Worm (Caenorhabditis elegans) whole organism, L2 larva: Measurements from ENCODE around the gene sre-48.

Experiments used
- C34F6.9 ChIP-seq: fragments of 150-350 bp; optimal IDR thresholded peaks from 2 replicates; lab custom pipeline; 2014; ENCODE audit warnings: missing biosample characterization, missing genetic modification characterization
- Y55F3AM.14 ChIP-seq: fragments of 200-800 bp; sonication (Bioruptor generic); optimal IDR thresholded peaks from 2 replicates; lab custom pipeline; 2018; ENCODE audit warnings: mild to moderate bottlenecking, missing genetic modification characterization, missing compliant biosample characterization
- aly-2 ChIP-seq: fragments of 150-350 bp; optimal IDR thresholded peaks from 2 replicates; lab custom pipeline; 2014; ENCODE audit warnings: missing biosample characterization, missing genetic modification characterization
- blmp-1 ChIP-seq: sonication (generic microtip); optimal IDR thresholded peaks from 2 replicates; lab custom pipeline; 2017; ENCODE audit warnings: missing genetic modification characterization, mild to moderate bottlenecking, missing compliant biosample characterization, antibody characterized with exemption, moderate library complexity; ENCODE audit not compliant: insufficient read depth
- ceh-16 ChIP-seq: fragments of 150-350 bp; optimal IDR thresholded peaks from 2 replicates; lab custom pipeline; 2014; ENCODE audit warnings: missing biosample characterization, missing genetic modification characterization
- ceh-82 ChIP-seq: fragments of 150-350 bp; optimal IDR thresholded peaks from 2 replicates; lab custom pipeline; 2014; ENCODE audit warnings: missing biosample characterization, missing genetic modification characterization
- crh-2 ChIP-seq: sonication (generic microtip); optimal IDR thresholded peaks from 2 replicates; lab custom pipeline; 2017; ENCODE audit warnings: missing biosample characterization, missing genetic modification characterization
- dmd-4 ChIP-seq: sonication (generic microtip); optimal IDR thresholded peaks from 2 replicates; lab custom pipeline; 2017; ENCODE audit warnings: missing biosample characterization, missing genetic modification characterization
- elt-3 ChIP-seq: sonication (generic microtip); optimal IDR thresholded peaks from 2 replicates; lab custom pipeline; 2017; ENCODE audit warnings: missing biosample characterization, missing genetic modification characterization
- fos-1 ChIP-seq: fragments of 150-350 bp; optimal IDR thresholded peaks from 2 replicates; lab custom pipeline; 2014; ENCODE audit warnings: missing biosample characterization, missing genetic modification characterization
- gmeb-1 ChIP-seq: fragments of 150-350 bp; optimal IDR thresholded peaks from 2 replicates; lab custom pipeline; 2014; ENCODE audit warnings: missing biosample characterization, missing genetic modification characterization
- lin-11 ChIP-seq: fragments of 150-350 bp; sonication (generic microtip); optimal IDR thresholded peaks from 2 replicates; lab custom pipeline; 2014; ENCODE audit warnings: missing biosample characterization, missing genetic modification characterization, inconsistent platforms, mixed read lengths
- lin-39 ChIP-seq: fragments of 150-350 bp; optimal IDR thresholded peaks from 2 replicates; lab custom pipeline; 2014; ENCODE audit warnings: missing biosample characterization, missing genetic modification reagents, missing genetic modification characterization
- mbf-1 ChIP-seq: sonication (generic microtip); optimal IDR thresholded peaks from 2 replicates; lab custom pipeline; 2017; ENCODE audit warnings: missing biosample characterization, missing genetic modification characterization
- mdl-1 ChIP-seq, 2 experiments: fragments of 150-350 bp in 1 of 2; sonication (generic microtip) in 1 of 2; optimal IDR thresholded peaks; 2 replicates each; lab custom pipeline; 2017; ENCODE audit warnings: missing biosample characterization in 2 of 2, missing genetic modification characterization in 2 of 2
- nhr-11 ChIP-seq: fragments of 150-350 bp; optimal IDR thresholded peaks from 2 replicates; lab custom pipeline; 2014; ENCODE audit warnings: missing biosample characterization, missing genetic modification characterization
- nhr-12 ChIP-seq: fragments of 150-350 bp; optimal IDR thresholded peaks from 2 replicates; lab custom pipeline; 2014; ENCODE audit warnings: missing biosample characterization, missing genetic modification characterization
- nhr-21 ChIP-seq: fragments of 150-350 bp; optimal IDR thresholded peaks from 2 replicates; lab custom pipeline; 2014; ENCODE audit warnings: missing biosample characterization, missing genetic modification characterization
- nhr-237 ChIP-seq: fragments of 150-350 bp; optimal IDR thresholded peaks from 2 replicates; lab custom pipeline; 2014; ENCODE audit warnings: missing biosample characterization, missing genetic modification characterization
- nhr-25 ChIP-seq: fragments of 150-350 bp; sonication (generic microtip); optimal IDR thresholded peaks from 3 replicates; lab custom pipeline; 2014; ENCODE audit warnings: missing biosample characterization, missing genetic modification characterization
- nhr-6 ChIP-seq: fragments of 150-350 bp; optimal IDR thresholded peaks from 2 replicates; lab custom pipeline; 2014; ENCODE audit warnings: missing biosample characterization, missing genetic modification characterization
- peb-1 ChIP-seq: fragments of 150-350 bp; optimal IDR thresholded peaks from 2 replicates; lab custom pipeline; 2014; ENCODE audit warnings: missing biosample characterization, missing genetic modification characterization
- sma-9 ChIP-seq, 2 experiments: fragments of 150-350 bp in 1 of 2; sonication (generic microtip) in 1 of 2; optimal IDR thresholded peaks; 2 replicates each; lab custom pipeline; 2014 to 2016; ENCODE audit warnings: missing genetic modification characterization in 2 of 2, mild to moderate bottlenecking in 1 of 2, missing biosample characterization in 1 of 2, missing compliant biosample characterization in 1 of 2, missing genetic modification reagents in 1 of 2, moderate library complexity in 1 of 2
- snpc-4 ChIP-seq: fragments of 150-350 bp; optimal IDR thresholded peaks from 2 replicates; lab custom pipeline; 2014; ENCODE audit warnings: missing biosample characterization, missing genetic modification characterization
- zag-1 ChIP-seq: fragments of 150-350 bp; optimal IDR thresholded peaks from 2 replicates; lab custom pipeline; 2014; ENCODE audit warnings: missing biosample characterization, missing genetic modification characterization
- ztf-1 ChIP-seq: fragments of 200-800 bp; sonication (Bioruptor generic); conservative IDR thresholded peaks from 2 replicates; pipeline ENCODE4 v1.3.6; 2022; ENCODE audit warnings: missing genetic modification characterization, missing compliant biosample characterization
- ztf-11 ChIP-seq: sonication (generic microtip); optimal IDR thresholded peaks from 2 replicates; lab custom pipeline; 2017; ENCODE audit warnings: missing biosample characterization, missing genetic modification characterization
- ztf-4 ChIP-seq: fragments of 150-350 bp; optimal IDR thresholded peaks from 2 replicates; lab custom pipeline; 2014; ENCODE audit warnings: missing biosample characterization, missing genetic modification characterization

Gene sre-48

ce11 chrII:14014637-14015036 is 35.0 kb upstream of the sre-48 start:
- no peak for TF ChIP-seq zag-1 (tag; lab: Kevin White, UChicago)
- TF ChIP-seq ceh-82 (tag; lab: Kevin White, UChicago), result no peak
- TF ChIP-seq ztf-1 (GFP tag; lab: Robert Waterston, UW), result no peak
- no peak for TF ChIP-seq nhr-12
- TF ChIP-seq lin-39 (tag; lab: Kevin White, UChicago), result no peak
- no peak for TF ChIP-seq mdl-1 (tag; optimal IDR thresholded peaks at IDR 0.05; lab: Kevin White, UChicago)
- no peak for TF ChIP-seq nhr-11 (tag; lab: Kevin White, UChicago)
- no peak for TF ChIP-seq snpc-4 (tag; lab: Kevin White, UChicago)
- no peak for TF ChIP-seq fos-1 (tag; lab: Kevin White, UChicago)
- TF ChIP-seq sma-9 (GFP tag; optimal IDR thresholded peaks at IDR 0.05; lab: Kevin White, UChicago), result no peak
- TF ChIP-seq sma-9 (tag; optimal IDR thresholded peaks at IDR 0.05; lab: Kevin White, UChicago), result no peak
- no peak for TF ChIP-seq aly-2
- TF ChIP-seq ceh-16 (tag; lab: Kevin White, UChicago), result no peak
- TF ChIP-seq elt-3 (tag; lab: Kevin White, UChicago), result no peak

ce11 chrII:14010656-14011376 is 31.1 kb upstream of the sre-48 start, which contains the start of gene F01D5.8:
TSS of gene F01D5.8 (plus strand) at chrII:14010706.
- TF ChIP-seq sma-9 (GFP tag; optimal IDR thresholded peaks at IDR 0.05; lab: Kevin White, UChicago) (no peak), sma-9 (tag; optimal IDR thresholded peaks at IDR 0.05; lab: Kevin White, UChicago) (no peak), blmp-1 (tag; lab: Kevin White, UChicago) (no peak), snpc-4 (tag; lab: Kevin White, UChicago) (peak; percentile 47), mbf-1 (tag; lab: Kevin White, UChicago) (no peak), ztf-4 (no peak), Y55F3AM.14 (no peak), nhr-237 (tag; lab: Kevin White, UChicago) (no peak), nhr-25 (tag; lab: Kevin White, UChicago) (no peak), ceh-16 (tag; lab: Kevin White, UChicago) (no peak), gmeb-1 (tag; lab: Kevin White, UChicago) (no peak), ztf-1 (GFP tag; lab: Robert Waterston, UW) (no peak), fos-1 (tag; lab: Kevin White, UChicago) (peak; percentile 75)

ce11 chrII:14008359-14008758 is 28.7 kb upstream of the sre-48 start, which contains the start of gene F01D5.7:
TSS of gene F01D5.7 (plus strand) at chrII:14008659.
- TF ChIP-seq lin-11 (tag; lab: Kevin White, UChicago) (no peak), zag-1 (tag; lab: Kevin White, UChicago) (no peak), blmp-1 (tag; lab: Kevin White, UChicago) (no peak)
- TF ChIP-seq, all 48 proteins: peak for 0

ce11 chrII:14006210-14006609 is 26.5 kb upstream of the sre-48 start, which contains the start of gene F01D5.6:
TSS of gene F01D5.6 (plus strand) at chrII:14006510.
- TF ChIP-seq zag-1 (tag; lab: Kevin White, UChicago) (no peak), dmd-4 (tag; lab: Kevin White, UChicago) (no peak), ceh-82 (tag; lab: Kevin White, UChicago) (no peak), C34F6.9 (tag; lab: Kevin White, UChicago) (no peak), mbf-1 (tag; lab: Kevin White, UChicago) (no peak), crh-2 (tag; lab: Kevin White, UChicago) (no peak), gmeb-1 (tag; lab: Kevin White, UChicago) (no peak), sma-9 (GFP tag; optimal IDR thresholded peaks at IDR 0.05; lab: Kevin White, UChicago) (no peak), sma-9 (tag; optimal IDR thresholded peaks at IDR 0.05; lab: Kevin White, UChicago) (no peak)
- TF ChIP-seq, all 48 proteins: peak for 0

ce11 chrII:14005183-14005582 is 25.5 kb upstream of the sre-48 start:
- no peak for TF ChIP-seq mdl-1 (tag; optimal IDR thresholded peaks at IDR 0.05; lab: Kevin White, UChicago)
- TF ChIP-seq ztf-11 (tag; lab: Kevin White, UChicago), result no peak
- TF ChIP-seq nhr-6 (tag; lab: Kevin White, UChicago), result no peak
- no peak for TF ChIP-seq nhr-11 (tag; lab: Kevin White, UChicago)
- TF ChIP-seq peb-1 (tag; lab: Kevin White, UChicago), result no peak
- TF ChIP-seq, all 48 proteins: peak for 0

- TF ChIP-seq nhr-21, result peak; percentile 74
- no peak for TF ChIP-seq nhr-237 (tag; lab: Kevin White, UChicago)
- TF ChIP-seq, all 48 proteins: peak for 1
Observed at ce11 chrII:14004770-14005169, 25.1 kb upstream of the sre-48 start.
